Fruit fly (Drosophila melanogaster) whole organism, embryonic: ENCODE data around the gene Sirt4.

Experiments
- BtbVII ChIP-seq: fragments of 200-800 bp; sonication (Bioruptor generic); optimal IDR thresholded peaks from 3 replicates; lab custom pipeline; 2017; ENCODE audit warnings: missing biosample characterization, mild to moderate bottlenecking, missing genetic modification characterization
- CG11247 ChIP-seq: fragments of 200-800 bp; sonication (Bioruptor generic); IDR thresholded peaks from 2 replicates; pipeline ENCODE4 v1.3.6; 2022; ENCODE audit warnings: missing biosample characterization, missing genetic modification characterization
- CG11456 ChIP-seq: fragments of 200-800 bp; sonication (Bioruptor generic); IDR thresholded peaks from 3 replicates; pipeline ENCODE4 v1.3.6; 2022; ENCODE audit warnings: missing biosample characterization, missing genetic modification characterization
- CG11695 ChIP-seq: fragments of 200-800 bp; sonication (Bioruptor generic); IDR thresholded peaks from 3 replicates; pipeline ENCODE4 v1.3.6; 2022; ENCODE audit warnings: missing biosample characterization, missing genetic modification characterization
- CG12155 ChIP-seq: fragments of 200-800 bp; sonication (Bioruptor generic); optimal IDR thresholded peaks from 3 replicates; lab custom pipeline; 2016; ENCODE audit warnings: missing biosample characterization, missing genetic modification characterization
- CG12659 ChIP-seq: fragments of 200-800 bp; sonication (Bioruptor generic); optimal IDR thresholded peaks from 3 replicates; lab custom pipeline; 2017; ENCODE audit warnings: mild to moderate bottlenecking, missing biosample characterization, missing genetic modification reagents, missing genetic modification characterization
- CG13624 ChIP-seq: fragments of 200-800 bp; sonication (Bioruptor generic); optimal IDR thresholded peaks from 2 replicates; lab custom pipeline; 2016; ENCODE audit warnings: missing biosample characterization, missing genetic modification characterization
- CG14441 ChIP-seq: fragments of 200-800 bp; sonication (Bioruptor generic); IDR thresholded peaks from 2 replicates; pipeline ENCODE4 v1.3.6; 2022; ENCODE audit warnings: missing biosample characterization, missing genetic modification characterization
- CG1647 ChIP-seq: fragments of 200-800 bp; sonication (Bioruptor generic); optimal IDR thresholded peaks from 3 replicates; lab custom pipeline; 2016; ENCODE audit warnings: missing biosample characterization, missing genetic modification characterization
- CG2120 ChIP-seq: fragments of 200-800 bp; sonication (Bioruptor generic); optimal IDR thresholded peaks from 3 replicates; lab custom pipeline; 2016; ENCODE audit warnings: missing biosample characterization, missing genetic modification characterization
- CG2889 ChIP-seq: fragments of 200-800 bp; sonication (Bioruptor generic); IDR thresholded peaks from 3 replicates; pipeline ENCODE4 v1.3.6; 2022; ENCODE audit warnings: missing biosample characterization, missing genetic modification characterization
- CG30403 ChIP-seq: fragments of 200-800 bp; sonication (Bioruptor generic); optimal IDR thresholded peaks from 3 replicates; lab custom pipeline; 2016; ENCODE audit warnings: missing biosample characterization, missing genetic modification characterization
- CG31441 ChIP-seq: fragments of 200-800 bp; sonication (Bioruptor generic); IDR thresholded peaks from 2 replicates; pipeline ENCODE4 v1.3.6; 2022; ENCODE audit warnings: missing biosample characterization, missing genetic modification characterization
- CG3163 ChIP-seq: fragments of 200-800 bp; sonication (Bioruptor generic); optimal IDR thresholded peaks from 3 replicates; lab custom pipeline; 2016; ENCODE audit warnings: missing biosample characterization, missing genetic modification characterization
- CG42726 ChIP-seq: fragments of 200-800 bp; sonication (Bioruptor generic); IDR thresholded peaks from 2 replicates; pipeline ENCODE4 v1.3.6; 2022; ENCODE audit warnings: missing biosample characterization, missing genetic modification characterization; ENCODE audit not compliant: partially characterized antibody
- CG6813 ChIP-seq: fragments of 200-800 bp; sonication (Bioruptor generic); optimal IDR thresholded peaks from 2 replicates; lab custom pipeline; 2017; ENCODE audit warnings: missing biosample characterization, missing genetic modification characterization, mild to moderate bottlenecking, moderate library complexity, missing genetic modification reagents
- CG8478 ChIP-seq: fragments of >200 bp; optimal IDR thresholded peaks from 2 replicates; lab custom pipeline; 2018
- CG8944 ChIP-seq: fragments of 200-800 bp; sonication (Bioruptor generic); optimal IDR thresholded peaks from 3 replicates; lab custom pipeline; 2016; ENCODE audit warnings: missing biosample characterization, missing genetic modification characterization
- Dbx ChIP-seq: fragments of 200-800 bp; sonication (Bioruptor generic); IDR thresholded peaks from 3 replicates; pipeline ENCODE4 v1.3.6; 2022; ENCODE audit warnings: missing biosample characterization, missing genetic modification characterization
- Deaf1 ChIP-seq: fragments of 200-800 bp; optimal IDR thresholded peaks from 3 replicates; lab custom pipeline; 2019; ENCODE audit warnings: missing biosample characterization, mild to moderate bottlenecking, missing genetic modification characterization, moderate library complexity
- GATAe ChIP-seq: fragments of 200-800 bp; sonication (Bioruptor generic); conservative IDR thresholded peaks from 2 replicates; pipeline ENCODE4 v1.3.6; 2022; ENCODE audit warnings: missing biosample characterization, missing genetic modification characterization
- H2.0 ChIP-seq: fragments of 200-800 bp; sonication (Bioruptor generic); IDR thresholded peaks from 2 replicates; pipeline ENCODE4 v1.3.6; 2022; ENCODE audit warnings: missing biosample characterization, missing genetic modification characterization
- Hand ChIP-seq: fragments of 200-800 bp; sonication (Bioruptor generic); optimal IDR thresholded peaks from 2 replicates; lab custom pipeline; 2017; ENCODE audit warnings: mild to moderate bottlenecking, missing biosample characterization, missing genetic modification reagents, missing genetic modification characterization
- Hr51 ChIP-seq, 2 experiments: fragments of 200-800 bp; sonication (Bioruptor generic); optimal IDR thresholded peaks; 2 replicates in 1 of 2; 3 replicates in 1 of 2; lab custom pipeline; 2016 to 2018; ENCODE audit warnings: missing biosample characterization in 2 of 2, missing genetic modification characterization in 2 of 2, mild to moderate bottlenecking in 1 of 2, moderate library complexity in 1 of 2
- NC2β ChIP-seq: fragments of 200-800 bp; sonication (Bioruptor generic); optimal IDR thresholded peaks from 2 replicates; lab custom pipeline; 2016; ENCODE audit warnings: missing biosample characterization, missing genetic modification characterization
- Poxn ChIP-seq: fragments of 200-800 bp; sonication (Bioruptor generic); IDR thresholded peaks from 2 replicates; pipeline ENCODE4 v1.3.6; 2022; ENCODE audit warnings: missing biosample characterization, missing genetic modification characterization
- Spps ChIP-seq: fragments of 200-800 bp; sonication (Bioruptor generic); optimal IDR thresholded peaks from 2 replicates; lab custom pipeline; 2018; ENCODE audit warnings: missing biosample characterization, mild to moderate bottlenecking, missing genetic modification characterization
- Vsx1 ChIP-seq: fragments of 200-800 bp; sonication (Bioruptor generic); optimal IDR thresholded peaks from 2 replicates; lab custom pipeline; 2017; ENCODE audit warnings: missing biosample characterization, mild to moderate bottlenecking, missing genetic modification characterization, missing genetic modification reagents
- YL-1 ChIP-seq: fragments of 200-800 bp; sonication (Bioruptor generic); optimal IDR thresholded peaks from 3 replicates; lab custom pipeline; 2017; ENCODE audit warnings: missing biosample characterization, mild to moderate bottlenecking, missing genetic modification characterization
- abd-A ChIP-seq: fragments of 200-800 bp; sonication (Bioruptor generic); optimal IDR thresholded peaks from 3 replicates; lab custom pipeline; 2019; ENCODE audit warnings: missing biosample characterization, mild to moderate bottlenecking, missing genetic modification characterization, moderate library complexity
- ase ChIP-seq: fragments of 200-800 bp; sonication (Bioruptor generic); IDR thresholded peaks from 3 replicates; pipeline ENCODE4 v1.3.6; 2022; ENCODE audit warnings: missing biosample characterization, missing genetic modification characterization
- bsh ChIP-seq, 2 experiments: fragments of 200-800 bp; sonication (Bioruptor generic); optimal IDR thresholded peaks; 2 replicates each; lab custom pipeline; 2017 to 2018; ENCODE audit warnings: mild to moderate bottlenecking in 2 of 2, missing biosample characterization in 2 of 2, missing genetic modification characterization in 2 of 2, moderate library complexity in 1 of 2
- cato ChIP-seq: fragments of 200-800 bp; sonication (Bioruptor generic); optimal IDR thresholded peaks from 2 replicates; lab custom pipeline; 2016; ENCODE audit warnings: missing biosample characterization, missing genetic modification characterization, borderline replicate concordance
- da ChIP-seq: fragments of 200-800 bp; sonication (Bioruptor generic); optimal IDR thresholded peaks from 2 replicates; lab custom pipeline; 2016; ENCODE audit warnings: missing biosample characterization, missing genetic modification characterization
- dmrt11E ChIP-seq: fragments of 200-800 bp; sonication (Bioruptor generic); optimal IDR thresholded peaks from 3 replicates; lab custom pipeline; 2018; ENCODE audit warnings: missing biosample characterization, mild to moderate bottlenecking, missing genetic modification characterization, moderate library complexity
- emc ChIP-seq: fragments of 200-800 bp; sonication (Bioruptor generic); optimal IDR thresholded peaks from 2 replicates; lab custom pipeline; 2016; ENCODE audit warnings: missing biosample characterization, missing genetic modification characterization
- fd102C ChIP-seq: fragments of 200-800 bp; sonication (Bioruptor generic); optimal IDR thresholded peaks from 2 replicates; lab custom pipeline; 2018; ENCODE audit warnings: missing biosample characterization, mild to moderate bottlenecking, missing genetic modification characterization, moderate library complexity
- fd64A ChIP-seq: fragments of 200-800 bp; sonication (Bioruptor generic); optimal IDR thresholded peaks from 3 replicates; lab custom pipeline; 2018; ENCODE audit warnings: missing biosample characterization, mild to moderate bottlenecking, missing genetic modification characterization
- grau ChIP-seq: fragments of 200-800 bp; optimal IDR thresholded peaks from 3 replicates; lab custom pipeline; 2019; ENCODE audit warnings: missing biosample characterization, mild to moderate bottlenecking, missing genetic modification characterization, moderate library complexity
- gro ChIP-seq: fragments of 200-800 bp; sonication (Bioruptor generic); optimal IDR thresholded peaks from 2 replicates; lab custom pipeline; 2016; ENCODE audit warnings: missing biosample characterization, missing genetic modification characterization
- her ChIP-seq: fragments of 200-800 bp; sonication (Bioruptor generic); optimal IDR thresholded peaks from 2 replicates; lab custom pipeline; 2016; ENCODE audit warnings: missing biosample characterization, missing genetic modification characterization
- lov ChIP-seq, 2 experiments: fragments of 200-800 bp in 1 of 2; fragments of >200 bp in 1 of 2; sonication (Bioruptor generic) in 1 of 2; IDR thresholded peaks in 1 of 2; optimal IDR thresholded peaks in 1 of 2; 2 replicates in 1 of 2; 3 replicates in 1 of 2; pipeline versions ENCODE4 v1.3.6 to Lab custom; 2017 to 2022; ENCODE audit warnings: missing biosample characterization in 1 of 2, missing genetic modification characterization in 1 of 2
- mam ChIP-seq: fragments of 200-800 bp; sonication (Bioruptor generic); optimal IDR thresholded peaks from 3 replicates; lab custom pipeline; 2016; ENCODE audit warnings: missing biosample characterization, missing genetic modification characterization
- onecut ChIP-seq: fragments of 200-800 bp; sonication (Bioruptor generic); IDR thresholded peaks from 2 replicates; pipeline ENCODE4 v1.3.6; 2022; ENCODE audit warnings: missing biosample characterization, missing genetic modification characterization
- phol ChIP-seq: fragments of 200-800 bp; sonication (Bioruptor generic); optimal IDR thresholded peaks from 3 replicates; lab custom pipeline; 2018; ENCODE audit warnings: missing biosample characterization, mild to moderate bottlenecking, missing genetic modification characterization, moderate library complexity
- seq ChIP-seq: fragments of 200-800 bp; sonication (Bioruptor generic); IDR thresholded peaks from 2 replicates; pipeline ENCODE4 v1.3.6; 2022; ENCODE audit warnings: missing biosample characterization, missing genetic modification characterization
- sisA ChIP-seq: fragments of 200-800 bp; sonication (Bioruptor generic); IDR thresholded peaks from 2 replicates; pipeline ENCODE4 v1.3.6; 2022; ENCODE audit warnings: missing biosample characterization, missing genetic modification characterization
- stc ChIP-seq: fragments of 200-800 bp; sonication (Bioruptor generic); IDR thresholded peaks from 2 replicates; pipeline ENCODE4 v1.3.6; 2022; ENCODE audit warnings: missing biosample characterization, missing genetic modification characterization
- toy ChIP-seq: fragments of 200-800 bp; sonication (Bioruptor generic); IDR thresholded peaks from 2 replicates; pipeline ENCODE4 v1.3.6; 2022; ENCODE audit warnings: missing biosample characterization, missing genetic modification characterization
- vfl ChIP-seq: fragments of 200-800 bp; sonication (Bioruptor generic); optimal IDR thresholded peaks from 2 replicates; lab custom pipeline; 2016; ENCODE audit warnings: missing biosample characterization, missing genetic modification characterization

Gene Sirt4

dm6 chrX:5696436-5697022 lies 30.8 kb upstream of the Sirt4 start (continued):
- TF ChIP-seq fd64A (peak; percentile 84), Deaf1 (tag; lab: Kevin White, UChicago) (peak; percentile 42), sisA (peak; percentile 96), toy (GFP tag; lab: Robert Waterston, UW) (peak; percentile 58; the same call in 1 of the 2 replicates), H2.0 (GFP tag; lab: Robert Waterston, UW) (peak; percentile 96), onecut (GFP tag; lab: Robert Waterston, UW) (peak; percentile 97), Dbx (GFP tag; lab: Robert Waterston, UW) (peak; percentile 90), da (GFP tag; lab: Kevin White, UChicago) (peak; percentile 93), cato (GFP tag; lab: Kevin White, UChicago) (peak; percentile 92), lov (optimal IDR thresholded peaks at IDR 0.05; lab: Kevin White, UChicago) (no peak), lov (GFP tag; IDR thresholded peaks at IDR 0.05; lab: Robert Waterston, UW) (peak; percentile 97), grau (peak; percentile 66), CG3163 (GFP tag; lab: Kevin White, UChicago) (peak; percentile 90), dmrt11E (tag; lab: Kevin White, UChicago) (peak; percentile 96), CG8478 (lab: Kevin White, UChicago) (no peak), CG11695 (GFP tag; lab: Robert Waterston, UW) (peak; percentile 93), CG1647 (peak; percentile 97), CG13624 (GFP tag; lab: Kevin White, UChicago) (peak; percentile 97), Spps (tag; lab: Kevin White, UChicago) (peak; percentile 72), bsh (GFP tag; optimal IDR thresholded peaks at IDR 0.05; lab: Kevin White, UChicago) (peak; percentile 91 to 94), NC2β (GFP tag; lab: Kevin White, UChicago) (peak; percentile 96), CG31441 (GFP tag; lab: Robert Waterston, UW) (peak; percentile 94), Vsx1 (GFP tag; lab: Kevin White, UChicago) (peak; percentile 80), ase (peak; percentile 94), mam (GFP tag; lab: Kevin White, UChicago) (peak; percentile 96), CG11456 (GFP tag; lab: Robert Waterston, UW) (peak; percentile 96), CG30403 (GFP tag; lab: Kevin White, UChicago) (peak; percentile 97), Hr51 (GFP tag; optimal IDR thresholded peaks at IDR 0.05; lab: Kevin White, UChicago) (peak; percentile 93 to 96), her (peak; percentile 97), fd102C (peak; percentile 90), CG8944 (GFP tag; lab: Kevin White, UChicago) (peak; percentile 98), YL-1 (peak; percentile 85), abd-A (tag; lab: Kevin White, UChicago) (peak; percentile 18), CG12659 (GFP tag; lab: Kevin White, UChicago) (peak; percentile 96), CG11247 (peak; percentile 93), phol (peak; percentile 95), CG14441 (GFP tag; lab: Robert Waterston, UW) (peak; percentile 96), CG42726 (GFP tag; lab: Robert Waterston, UW) (no peak), Hand (GFP tag; lab: Kevin White, UChicago) (peak; percentile 85), BtbVII (GFP tag; lab: Kevin White, UChicago) (peak; percentile 91), vfl (GFP tag; lab: Kevin White, UChicago) (peak; percentile 91), Poxn (GFP tag; lab: Robert Waterston, UW) (peak; percentile 49; the same call in 1 of the 2 replicates), CG2120 (peak; percentile 93), CG6813 (GFP tag; lab: Kevin White, UChicago) (peak; percentile 92), seq (GFP tag; lab: Robert Waterston, UW) (peak; percentile 94), gro (GFP tag; lab: Kevin White, UChicago) (peak; percentile 95), stc (GFP tag; lab: Robert Waterston, UW) (peak; percentile 93), CG12155 (peak; percentile 95), CG2889 (peak; percentile 90), emc (peak; percentile 95), GATAe (peak; percentile 53)
